Fruit fly (Drosophila melanogaster) whole organism, embryonic: ENCODE data around the gene CSN1b.

Experiments
- Bdp1 ChIP-seq: fragments of 200-800 bp; sonication (Bioruptor generic); optimal IDR thresholded peaks from 3 replicates; lab custom pipeline; 2016; ENCODE audit warnings: missing biosample characterization, missing genetic modification characterization
- BtbVII ChIP-seq: fragments of 200-800 bp; sonication (Bioruptor generic); optimal IDR thresholded peaks from 3 replicates; lab custom pipeline; 2017; ENCODE audit warnings: missing biosample characterization, mild to moderate bottlenecking, missing genetic modification characterization
- CG10147 ChIP-seq: fragments of 200-800 bp; sonication (Bioruptor generic); optimal IDR thresholded peaks from 2 replicates; lab custom pipeline; 2019; ENCODE audit warnings: missing biosample characterization, mild to moderate bottlenecking, missing genetic modification characterization, moderate library complexity
- CG10431 ChIP-seq: fragments of 200-800 bp; sonication (Bioruptor generic); optimal IDR thresholded peaks from 3 replicates; lab custom pipeline; 2018; ENCODE audit warnings: missing biosample characterization, mild to moderate bottlenecking, missing genetic modification characterization
- CG10462 ChIP-seq: fragments of 200-800 bp; sonication (Bioruptor generic); optimal IDR thresholded peaks from 2 replicates; lab custom pipeline; 2016; ENCODE audit warnings: missing biosample characterization, missing genetic modification characterization
- CG12104 ChIP-seq: fragments of 200-800 bp; sonication (Bioruptor generic); optimal IDR thresholded peaks from 3 replicates; lab custom pipeline; 2016; ENCODE audit warnings: missing biosample characterization, missing genetic modification characterization
- CG12391 ChIP-seq: fragments of 200-800 bp; sonication (Bioruptor generic); optimal IDR thresholded peaks from 3 replicates; lab custom pipeline; 2018; ENCODE audit warnings: missing biosample characterization, mild to moderate bottlenecking, missing genetic modification characterization, moderate library complexity
- CG14860 ChIP-seq: fragments of 200-800 bp; sonication (Bioruptor generic); IDR thresholded peaks from 3 replicates; pipeline ENCODE4 v1.3.6; 2022; ENCODE audit warnings: missing biosample characterization, missing genetic modification characterization; ENCODE audit not compliant: partially characterized antibody
- CG15601 ChIP-seq: fragments of 200-800 bp; sonication (Bioruptor generic); optimal IDR thresholded peaks from 3 replicates; lab custom pipeline; 2019; ENCODE audit warnings: missing biosample characterization, mild to moderate bottlenecking, missing genetic modification characterization, moderate library complexity
- CG1602 ChIP-seq: fragments of 200-800 bp; sonication (Bioruptor generic); optimal IDR thresholded peaks from 3 replicates; lab custom pipeline; 2016; ENCODE audit warnings: missing biosample characterization, missing genetic modification characterization
- CG17385 ChIP-seq: fragments of 200-800 bp; sonication (Bioruptor generic); optimal IDR thresholded peaks from 3 replicates; lab custom pipeline; 2018; ENCODE audit warnings: missing biosample characterization, mild to moderate bottlenecking, missing genetic modification characterization
- CG17912 ChIP-seq: fragments of 200-800 bp; sonication (Bioruptor generic); optimal IDR thresholded peaks from 2 replicates; lab custom pipeline; 2018; ENCODE audit warnings: missing biosample characterization, mild to moderate bottlenecking, missing genetic modification characterization
- CG1832 ChIP-seq: fragments of 200-800 bp; sonication (Bioruptor generic); optimal IDR thresholded peaks from 2 replicates; lab custom pipeline; 2017; ENCODE audit warnings: missing biosample characterization, mild to moderate bottlenecking, missing genetic modification characterization, inconsistent platforms
- CG2889 ChIP-seq: fragments of 200-800 bp; sonication (Bioruptor generic); IDR thresholded peaks from 3 replicates; pipeline ENCODE4 v1.3.6; 2022; ENCODE audit warnings: missing biosample characterization, missing genetic modification characterization
- CG31441 ChIP-seq: fragments of 200-800 bp; sonication (Bioruptor generic); IDR thresholded peaks from 2 replicates; pipeline ENCODE4 v1.3.6; 2022; ENCODE audit warnings: missing biosample characterization, missing genetic modification characterization
- CG3163 ChIP-seq: fragments of 200-800 bp; sonication (Bioruptor generic); optimal IDR thresholded peaks from 3 replicates; lab custom pipeline; 2016; ENCODE audit warnings: missing biosample characterization, missing genetic modification characterization
- CG34224 ChIP-seq: fragments of 200-800 bp; sonication (Bioruptor generic); IDR thresholded peaks from 3 replicates; pipeline ENCODE4 v1.3.6; 2022; ENCODE audit warnings: missing biosample characterization, missing genetic modification characterization; ENCODE audit not compliant: partially characterized antibody
- CG42726 ChIP-seq: fragments of 200-800 bp; sonication (Bioruptor generic); IDR thresholded peaks from 2 replicates; pipeline ENCODE4 v1.3.6; 2022; ENCODE audit warnings: missing biosample characterization, missing genetic modification characterization; ENCODE audit not compliant: partially characterized antibody
- CG4424 ChIP-seq: fragments of 200-800 bp; sonication (Bioruptor generic); optimal IDR thresholded peaks from 3 replicates; lab custom pipeline; 2016; ENCODE audit warnings: missing biosample characterization, missing genetic modification characterization
- CG6272 ChIP-seq: fragments of 200-800 bp; sonication (Bioruptor generic); IDR thresholded peaks from 2 replicates; pipeline ENCODE4 v1.3.6; 2022; ENCODE audit warnings: missing biosample characterization, missing genetic modification characterization
- CG6654 ChIP-seq: fragments of 200-800 bp; sonication (Bioruptor generic); optimal IDR thresholded peaks from 2 replicates; lab custom pipeline; 2017; ENCODE audit warnings: missing biosample characterization, mild to moderate bottlenecking, missing genetic modification characterization
- CG7357 ChIP-seq: fragments of 200-800 bp; sonication (Bioruptor generic); IDR thresholded peaks from 3 replicates; pipeline ENCODE4 v1.3.6; 2022; ENCODE audit warnings: missing biosample characterization, missing genetic modification characterization
- CG8924 ChIP-seq: fragments of 200-800 bp; optimal IDR thresholded peaks from 3 replicates; lab custom pipeline; 2019; ENCODE audit warnings: missing biosample characterization, mild to moderate bottlenecking, missing genetic modification characterization, moderate library complexity
- CG8944 ChIP-seq: fragments of 200-800 bp; sonication (Bioruptor generic); optimal IDR thresholded peaks from 3 replicates; lab custom pipeline; 2016; ENCODE audit warnings: missing biosample characterization, missing genetic modification characterization
- CHES-1-like ChIP-seq: fragments of 200-800 bp; sonication (Bioruptor generic); optimal IDR thresholded peaks from 2 replicates; lab custom pipeline; 2016; ENCODE audit warnings: missing biosample characterization, missing genetic modification characterization
- Dref ChIP-seq: fragments of 200-800 bp; sonication (Bioruptor generic); IDR thresholded peaks from 2 replicates; pipeline ENCODE4 v1.3.6; 2022; ENCODE audit warnings: missing biosample characterization, missing genetic modification characterization
- HLH4C ChIP-seq: fragments of 200-800 bp; sonication (Bioruptor generic); IDR thresholded peaks from 3 replicates; pipeline ENCODE4 v1.3.6; 2022; ENCODE audit warnings: missing biosample characterization, missing genetic modification characterization; ENCODE audit not compliant: partially characterized antibody
- HmgZ ChIP-seq: fragments of 200-800 bp; sonication (Bioruptor generic); optimal IDR thresholded peaks from 2 replicates; lab custom pipeline; 2018; ENCODE audit warnings: missing biosample characterization, mild to moderate bottlenecking, missing genetic modification characterization
- Hmx ChIP-seq: fragments of 200-800 bp; sonication (Bioruptor generic); optimal IDR thresholded peaks from 2 replicates; lab custom pipeline; 2016; ENCODE audit warnings: missing biosample characterization, missing genetic modification characterization
- Hsf ChIP-seq: fragments of 200-800 bp; sonication (Bioruptor generic); optimal IDR thresholded peaks from 3 replicates; lab custom pipeline; 2016; ENCODE audit warnings: missing biosample characterization, missing genetic modification characterization
- Lhr ChIP-seq: fragments of 200-800 bp; sonication (Bioruptor generic); optimal IDR thresholded peaks from 3 replicates; lab custom pipeline; 2017; ENCODE audit warnings: mild to moderate bottlenecking, missing biosample characterization, missing genetic modification reagents, missing genetic modification characterization
- MESR4 ChIP-seq: fragments of 200-800 bp; sonication (Bioruptor generic); optimal IDR thresholded peaks from 2 replicates; lab custom pipeline; 2018; ENCODE audit warnings: missing biosample characterization, mild to moderate bottlenecking, missing genetic modification characterization, moderate library complexity
- MTF-1 ChIP-seq: fragments of 200-800 bp; sonication (Bioruptor generic); optimal IDR thresholded peaks from 2 replicates; lab custom pipeline; 2018; ENCODE audit warnings: missing biosample characterization, mild to moderate bottlenecking, missing genetic modification characterization, borderline replicate concordance
- NFAT ChIP-seq: fragments of 200-800 bp; sonication (Bioruptor generic); IDR thresholded peaks from 2 replicates; pipeline ENCODE4 v1.3.6; 2022; ENCODE audit warnings: missing biosample characterization, missing genetic modification characterization
- btn ChIP-seq: fragments of 200-800 bp; sonication (Bioruptor generic); optimal IDR thresholded peaks from 2 replicates; lab custom pipeline; 2016; ENCODE audit warnings: missing biosample characterization, missing genetic modification characterization
- chn ChIP-seq: fragments of 200-800 bp; sonication (Bioruptor generic); optimal IDR thresholded peaks from 2 replicates; lab custom pipeline; 2016; ENCODE audit warnings: missing biosample characterization, missing genetic modification characterization
- disco-r ChIP-seq: fragments of 200-800 bp; sonication (Bioruptor generic); optimal IDR thresholded peaks from 2 replicates; lab custom pipeline; 2016; ENCODE audit warnings: missing biosample characterization, missing genetic modification characterization
- fu2 ChIP-seq: fragments of 200-800 bp; sonication (Bioruptor generic); optimal IDR thresholded peaks from 2 replicates; lab custom pipeline; 2016; ENCODE audit warnings: missing biosample characterization, missing genetic modification characterization
- jumu ChIP-seq: fragments of 200-800 bp; sonication (Bioruptor generic); optimal IDR thresholded peaks from 3 replicates; lab custom pipeline; 2016; ENCODE audit warnings: missing biosample characterization, missing genetic modification characterization
- ken ChIP-seq: fragments of 200-800 bp; sonication (Bioruptor generic); IDR thresholded peaks from 3 replicates; pipeline ENCODE4 v1.3.6; 2022; ENCODE audit warnings: missing biosample characterization, missing genetic modification characterization
- knrl ChIP-seq: fragments of 200-800 bp; sonication (Bioruptor generic); IDR thresholded peaks from 3 replicates; pipeline ENCODE4 v1.3.6; 2022; ENCODE audit warnings: missing biosample characterization, missing genetic modification characterization; ENCODE audit not compliant: partially characterized antibody
- lab ChIP-seq: fragments of 200-800 bp; sonication (Bioruptor generic); optimal IDR thresholded peaks from 3 replicates; lab custom pipeline; 2017; ENCODE audit warnings: missing biosample characterization, missing genetic modification characterization, mild to moderate bottlenecking, moderate library complexity, missing genetic modification reagents
- luna ChIP-seq: fragments of 200-800 bp; sonication (Bioruptor generic); optimal IDR thresholded peaks from 2 replicates; lab custom pipeline; 2016; ENCODE audit warnings: missing biosample characterization, missing genetic modification characterization
- nmo ChIP-seq: fragments of 200-800 bp; sonication (Bioruptor generic); optimal IDR thresholded peaks from 2 replicates; lab custom pipeline; 2018; ENCODE audit warnings: missing biosample characterization, mild to moderate bottlenecking, missing genetic modification characterization, moderate library complexity
- pan ChIP-seq, 4 experiments: fragments of >200 bp in 3 of 4; fragments of 200-800 bp in 1 of 4; sonication (Bioruptor generic) in 1 of 4; optimal IDR thresholded peaks in 3 of 4; IDR thresholded peaks in 1 of 4; 2 replicates each; pipeline versions ENCODE4 v1.3.6 to Lab custom; 2017 to 2022; ENCODE audit warnings: missing biosample characterization in 2 of 4, missing genetic modification characterization in 2 of 4, mixed read lengths in 1 of 4
- stc ChIP-seq: fragments of 200-800 bp; sonication (Bioruptor generic); IDR thresholded peaks from 2 replicates; pipeline ENCODE4 v1.3.6; 2022; ENCODE audit warnings: missing biosample characterization, missing genetic modification characterization
- tgo ChIP-seq: fragments of 200-800 bp; sonication (Bioruptor generic); IDR thresholded peaks from 3 replicates; pipeline ENCODE4 v1.3.6; 2022; ENCODE audit warnings: missing biosample characterization, missing genetic modification characterization
- trem ChIP-seq: fragments of 200-800 bp; optimal IDR thresholded peaks from 3 replicates; lab custom pipeline; 2019; ENCODE audit warnings: missing biosample characterization, mild to moderate bottlenecking, missing genetic modification characterization, moderate library complexity

CSN1b gene

dm6 chr3L:18904772-18905601 is at the start of gene CSN1b, which contains the start of gene Prp6 (continued):
- TF ChIP-seq chn (GFP tag; lab: Kevin White, UChicago): no peak
- peak; percentile 65 for TF ChIP-seq Dref
- TF ChIP-seq CG34224 (GFP tag; lab: Robert Waterston, UW): peak; percentile 42
- no peak for TF ChIP-seq disco-r (GFP tag; lab: Kevin White, UChicago)
- TF ChIP-seq CG42726 (GFP tag; lab: Robert Waterston, UW): 0 out of 2 replicates have a peak, but pooled peaks have one; percentile 41
- TF ChIP-seq fu2: no peak
- no peak; the same call in 1 of the 2 replicates for TF ChIP-seq CG31441 (GFP tag; lab: Robert Waterston, UW)
- TF ChIP-seq NFAT: no peak
- no peak for TF ChIP-seq CG3163 (GFP tag; lab: Kevin White, UChicago)
- no peak for TF ChIP-seq stc (GFP tag; lab: Robert Waterston, UW)
- no peak for TF ChIP-seq CG8924 (tag; lab: Kevin White, UChicago)
- peak; percentile 32 for TF ChIP-seq trem (tag; lab: Kevin White, UChicago)
- peak; percentile 42; the same call in 1 of the 3 replicates for TF ChIP-seq HLH4C (GFP tag; lab: Robert Waterston, UW)
- peak; percentile 41 for TF ChIP-seq CG12391 (tag; lab: Kevin White, UChicago)
- no peak for TF ChIP-seq tgo (GFP tag; lab: Robert Waterston, UW)
- TF ChIP-seq Hmx (GFP tag; lab: Kevin White, UChicago): no peak
- no peak for TF ChIP-seq CG12104 (GFP tag; lab: Kevin White, UChicago)
- TF ChIP-seq CG2889 (GFP tag; lab: Robert Waterston, UW): no peak
- no peak for TF ChIP-seq CG1832 (GFP tag; lab: Kevin White, UChicago)
- no peak for TF ChIP-seq CG7357 (GFP tag; lab: Robert Waterston, UW)
- TF ChIP-seq CG17912 (GFP tag; lab: Kevin White, UChicago): no peak
- no peak for TF ChIP-seq Bdp1
- no peak for TF ChIP-seq CHES-1-like (GFP tag; lab: Kevin White, UChicago)
- peak; percentile 29; the same call in 1 of the 2 replicates for TF ChIP-seq CG6272 (GFP tag; lab: Robert Waterston, UW)
- TF ChIP-seq pan (optimal IDR thresholded peaks at IDR 0.05; lab: Kevin White, UChicago): no peak
- no peak for TF ChIP-seq pan (GFP tag; optimal IDR thresholded peaks at IDR 0.05 in 1 of 2, IDR thresholded peaks at IDR 0.05 in 1 of 2)
- TF ChIP-seq btn (GFP tag; lab: Kevin White, UChicago): no peak
- TF ChIP-seq nmo (GFP tag; lab: Kevin White, UChicago): peak; percentile 44
- TF ChIP-seq CG14860 (GFP tag; lab: Robert Waterston, UW): 0 out of 3 replicates have a peak, but pooled peaks have one; percentile 48
- TF ChIP-seq MTF-1: no peak
- peak; percentile 67; the same call in 2 of the 3 replicates for TF ChIP-seq knrl (GFP tag; lab: Robert Waterston, UW)
- TF ChIP-seq CG6654: no peak
- TF ChIP-seq CG10431: no peak
- TF ChIP-seq lab (GFP tag; lab: Kevin White, UChicago): no peak
- no peak for TF ChIP-seq CG15601
- no peak for TF ChIP-seq ken (GFP tag; lab: Robert Waterston, UW)
- TF ChIP-seq CG17385 (GFP tag; lab: Kevin White, UChicago): peak; percentile 82
- TF ChIP-seq BtbVII: no peak
- TF ChIP-seq HmgZ (tag; lab: Kevin White, UChicago): no peak
- TF ChIP-seq CG4424 (GFP tag; lab: Kevin White, UChicago): peak; percentile 33
- TF ChIP-seq MESR4 (GFP tag; lab: Kevin White, UChicago): peak; percentile 58
- no peak for TF ChIP-seq Lhr (GFP tag; lab: Kevin White, UChicago)
- no peak for TF ChIP-seq luna (GFP tag; lab: Kevin White, UChicago)
- TF ChIP-seq CG10147: no peak
- TF ChIP-seq CG8944 (GFP tag; lab: Kevin White, UChicago): no peak
- no peak for TF ChIP-seq jumu (GFP tag; lab: Kevin White, UChicago)
- TF ChIP-seq CG10462 (GFP tag; lab: Kevin White, UChicago): no peak
- peak; percentile 5 for TF ChIP-seq Hsf (GFP tag; lab: Kevin White, UChicago)
- no peak for TF ChIP-seq CG1602 (GFP tag; lab: Kevin White, UChicago)
